Fruit fly (Drosophila melanogaster): ENCODE data around the gene Pus7.
A peak's percentile ranks its signal among the peaks of the same experiment; 100 is the strongest.

Gene Pus7

dm6 chr3L:8543866-8544265 is 34.1 kb downstream of the Pus7 start (continued):
- TF ChIP-seq CG11695 (GFP tag; IDR thresholded peaks at IDR 0.05) (no peak), CG9727 (GFP tag; optimal IDR thresholded peaks at IDR 0.05) (peak; percentile 9), crp (GFP tag; optimal IDR thresholded peaks at IDR 0.05) (no peak), CG3726 (GFP tag; IDR thresholded peaks at IDR 0.05) (no peak), CG10267 (tag; optimal IDR thresholded peaks at IDR 0.05) (peak; percentile 2), CG7839 (tag; optimal IDR thresholded peaks at IDR 0.05) (peak; percentile 28), slou (GFP tag; optimal IDR thresholded peaks at IDR 0.05) (no peak), Dp (GFP tag; optimal IDR thresholded peaks at IDR 0.05) (no peak), dpn (GFP tag; optimal IDR thresholded peaks at IDR 0.05) (peak in 1 of 2 experiments; percentile 0), gfzf (GFP tag; optimal IDR thresholded peaks at IDR 0.05) (no peak), NfI (GFP tag; optimal IDR thresholded peaks at IDR 0.05) (no peak), CG2875 (GFP tag; optimal IDR thresholded peaks at IDR 0.05) (peak; percentile 1), CG33557 (GFP tag; optimal IDR thresholded peaks at IDR 0.05) (peak; percentile 24), vnd (GFP tag; IDR thresholded peaks at IDR 0.05; ENCODE audit: partially characterized antibody) (no peak), Asciz (GFP tag; optimal IDR thresholded peaks at IDR 0.05) (no peak), phol (tag; optimal IDR thresholded peaks at IDR 0.05) (peak; percentile 42), fd96Cb (tag; optimal IDR thresholded peaks at IDR 0.05) (peak; percentile 27), CG10431 (GFP tag; optimal IDR thresholded peaks at IDR 0.05) (no peak), odd (GFP tag; optimal IDR thresholded peaks at IDR 0.05) (no peak), prd (optimal IDR thresholded peaks at IDR 0.05) (no peak), prd (GFP tag; IDR thresholded peaks at IDR 0.05) (peak; percentile 19; the same call in 1 of the 3 replicates), peb (GFP tag; IDR thresholded peaks at IDR 0.05) (no peak), dm (GFP tag; optimal IDR thresholded peaks at IDR 0.05) (no peak), fd3F (GFP tag; optimal IDR thresholded peaks at IDR 0.05) (no peak), pb (GFP tag; optimal IDR thresholded peaks at IDR 0.05) (no peak), chn (GFP tag; optimal IDR thresholded peaks at IDR 0.05) (no peak), CG11456 (GFP tag; IDR thresholded peaks at IDR 0.05) (0 out of 3 replicates have a peak, but pooled peaks have one; percentile 22), sens (GFP tag) (peak; percentile 86), amos (GFP tag; IDR thresholded peaks at IDR 0.05; ENCODE audit: partially characterized antibody) (no peak), Eip74EF (GFP tag; optimal IDR thresholded peaks at IDR 0.05) (no peak), Doc3 (GFP tag; IDR thresholded peaks at IDR 0.05; ENCODE audit: partially characterized antibody) (no peak), ato (GFP tag; IDR thresholded peaks at IDR 0.05; ENCODE audit: partially characterized antibody) (no peak), CG8765 (GFP tag; IDR thresholded peaks at IDR 0.05) (no peak), chinmo (GFP tag; IDR thresholded peaks at IDR 0.05; ENCODE audit: partially characterized antibody) (no peak), CG10321 (GFP tag; IDR thresholded peaks at IDR 0.05) (no peak), CG17328 (GFP tag; IDR thresholded peaks at IDR 0.05) (peak; percentile 31; the same call in 1 of the 2 replicates), fd64A (GFP tag; optimal IDR thresholded peaks at IDR 0.05) (no peak), D (optimal IDR thresholded peaks at IDR 0.05) (no peak), D (GFP tag; optimal IDR thresholded peaks at IDR 0.05) (peak; percentile 14), Dfd (GFP tag; optimal IDR thresholded peaks at IDR 0.05) (no peak), so (GFP tag; IDR thresholded peaks at IDR 0.05) (no peak), CG9437 (GFP tag; optimal IDR thresholded peaks at IDR 0.05) (peak; percentile 1), Pdp1 (GFP tag; optimal IDR thresholded peaks at IDR 0.05) (peak in 1 of 2 experiments; percentile 2), CG15011 (GFP tag; optimal IDR thresholded peaks at IDR 0.05) (no peak), CG18262 (tag; optimal IDR thresholded peaks at IDR 0.05) (peak; percentile 37), CG17912 (GFP tag; optimal IDR thresholded peaks at IDR 0.05) (no peak), CG11247 (GFP tag; IDR thresholded peaks at IDR 0.05) (no peak), ci (GFP tag; IDR thresholded peaks at IDR 0.05) (no peak), Ssrp (tag; optimal IDR thresholded peaks at IDR 0.05) (peak; percentile 16), CG8478 (optimal IDR thresholded peaks at IDR 0.05) (no peak), br (optimal IDR thresholded peaks at IDR 0.05) (no peak)

Data from whole organism, embryonic.